Worm (Caenorhabditis elegans) whole organism, L2 larva: ENCODE results near the gene R02C2.1.

Experiments used
- C34F6.9 ChIP-seq: fragments of 150-350 bp; optimal IDR thresholded peaks from 2 replicates; lab custom pipeline; 2014; ENCODE audit warnings: missing biosample characterization, missing genetic modification characterization
- ZK546.5 ChIP-seq: sonication (generic microtip); optimal IDR thresholded peaks from 2 replicates; lab custom pipeline; 2017; ENCODE audit warnings: missing biosample characterization, missing genetic modification characterization
- ama-1 ChIP-seq: fragments of 150-350 bp; optimal IDR thresholded peaks from 2 replicates; lab custom pipeline; 2018; ENCODE audit warnings: inconsistent platforms
- ceh-82 ChIP-seq: fragments of 150-350 bp; optimal IDR thresholded peaks from 2 replicates; lab custom pipeline; 2014; ENCODE audit warnings: missing biosample characterization, missing genetic modification characterization
- crh-2 ChIP-seq: sonication (generic microtip); optimal IDR thresholded peaks from 2 replicates; lab custom pipeline; 2017; ENCODE audit warnings: missing biosample characterization, missing genetic modification characterization
- egl-27 ChIP-seq: sonication (generic microtip); optimal IDR thresholded peaks from 3 replicates; lab custom pipeline; 2017; ENCODE audit warnings: missing biosample characterization, missing genetic modification reagents, missing genetic modification characterization
- fos-1 ChIP-seq: fragments of 150-350 bp; optimal IDR thresholded peaks from 2 replicates; lab custom pipeline; 2014; ENCODE audit warnings: missing biosample characterization, missing genetic modification characterization
- lsy-2 ChIP-seq, 2 experiments: fragments of 150-350 bp in 1 of 2; sonication (generic microtip) in 1 of 2; optimal IDR thresholded peaks; 2 replicates each; lab custom pipeline; 2014 to 2017; ENCODE audit warnings: missing biosample characterization in 2 of 2, missing genetic modification characterization in 2 of 2
- nhr-12 ChIP-seq: fragments of 150-350 bp; optimal IDR thresholded peaks from 2 replicates; lab custom pipeline; 2014; ENCODE audit warnings: missing biosample characterization, missing genetic modification characterization
- nhr-21 ChIP-seq: fragments of 150-350 bp; optimal IDR thresholded peaks from 2 replicates; lab custom pipeline; 2014; ENCODE audit warnings: missing biosample characterization, missing genetic modification characterization
- nhr-237 ChIP-seq: fragments of 150-350 bp; optimal IDR thresholded peaks from 2 replicates; lab custom pipeline; 2014; ENCODE audit warnings: missing biosample characterization, missing genetic modification characterization
- snpc-4 ChIP-seq: fragments of 150-350 bp; optimal IDR thresholded peaks from 2 replicates; lab custom pipeline; 2014; ENCODE audit warnings: missing biosample characterization, missing genetic modification characterization
- unc-55 ChIP-seq: fragments of 150-350 bp; sonication (generic microtip); optimal IDR thresholded peaks from 3 replicates; lab custom pipeline; 2014; ENCODE audit warnings: missing biosample characterization, missing genetic modification reagents, missing genetic modification characterization

ce11 chrV:246097-246496, 8.1 kb upstream of the R02C2.1 start, which contains the start of gene kin-34:
- TF ChIP-seq egl-27 (tag; lab: Kevin White, UChicago) (no peak), nhr-12 (tag; lab: Kevin White, UChicago) (no peak), ZK546.5 (tag; lab: Kevin White, UChicago) (no peak), snpc-4 (tag; lab: Kevin White, UChicago) (no peak), ama-1 (lab: Kevin White, UChicago) (no peak), crh-2 (tag; lab: Kevin White, UChicago) (no peak), nhr-237 (tag; lab: Kevin White, UChicago) (no peak), C34F6.9 (no peak), unc-55 (GFP tag; lab: Kevin White, UChicago) (no peak), ceh-82 (tag; lab: Kevin White, UChicago) (no peak), fos-1 (tag; lab: Kevin White, UChicago) (no peak), lsy-2 (tag; optimal IDR thresholded peaks at IDR 0.05; lab: Kevin White, UChicago) (no peak), nhr-21 (tag; lab: Kevin White, UChicago) (no peak)
